Worm (Caenorhabditis elegans) whole organism, L1 larva: Measurements from ENCODE around the gene lsm-8.
A peak's percentile ranks its signal among the peaks of the same experiment; 100 is the strongest.

ENCODE experiments used
- C04F5.9 ChIP-seq: sonication (generic microtip); optimal IDR thresholded peaks from 2 replicates; lab custom pipeline; 2016; ENCODE audit warnings: missing genetic modification characterization, missing compliant biosample characterization
- C34B4.2 ChIP-seq: sonication (generic microtip); optimal IDR thresholded peaks from 2 replicates; lab custom pipeline; 2017; ENCODE audit warnings: mild to moderate bottlenecking, missing genetic modification characterization, missing compliant biosample characterization
- F16B12.6 ChIP-seq: fragments of 150-350 bp; optimal IDR thresholded peaks from 2 replicates; lab custom pipeline; 2014; ENCODE audit warnings: missing biosample characterization, missing genetic modification characterization
- aly-2 ChIP-seq: fragments of 150-350 bp; optimal IDR thresholded peaks from 2 replicates; lab custom pipeline; 2014; ENCODE audit warnings: missing biosample characterization, missing genetic modification characterization
- ceh-63 ChIP-seq: fragments of 200-800 bp; sonication (Bioruptor generic); optimal IDR thresholded peaks from 2 replicates; lab custom pipeline; 2018; ENCODE audit warnings: mild to moderate bottlenecking, missing genetic modification characterization, missing compliant biosample characterization
- ceh-8 ChIP-seq: fragments of 200-800 bp; sonication (Bioruptor generic); optimal IDR thresholded peaks from 2 replicates; lab custom pipeline; 2018; ENCODE audit warnings: mild to moderate bottlenecking, missing genetic modification characterization, moderate library complexity, missing compliant biosample characterization
- ceh-82 ChIP-seq, 3 experiments: fragments of 150-350 bp in 1 of 3; sonication (generic microtip) in 2 of 3; optimal IDR thresholded peaks; 2 replicates each; lab custom pipeline; 2014 to 2017; ENCODE audit warnings: missing biosample characterization in 3 of 3, missing genetic modification characterization in 3 of 3
- ces-1 ChIP-seq: fragments of 150-350 bp; optimal IDR thresholded peaks from 2 replicates; lab custom pipeline; 2014; ENCODE audit warnings: missing biosample characterization, missing genetic modification reagents, missing genetic modification characterization
- dpl-1 ChIP-seq, 3 experiments: fragments of 150-350 bp in 2 of 3; sonication (generic microtip) in 1 of 3; optimal IDR thresholded peaks; 2 replicates each; lab custom pipeline; 2014 to 2017; ENCODE audit warnings: missing biosample characterization in 3 of 3, missing genetic modification characterization in 3 of 3, missing genetic modification reagents in 3 of 3
- efl-1 ChIP-seq, 4 experiments: fragments of 150-350 bp; optimal IDR thresholded peaks in 3 of 4; peaks in 1 of 4; 1 replicate in 1 of 4; 2 replicates in 3 of 4; lab custom pipeline; 2014; ENCODE audit warnings: missing biosample characterization in 2 of 4, missing genetic modification characterization in 2 of 4, missing genetic modification reagents in 2 of 4
- elt-2 ChIP-seq: sonication (generic microtip); optimal IDR thresholded peaks from 2 replicates; lab custom pipeline; 2016; ENCODE audit warnings: missing genetic modification characterization, mild to moderate bottlenecking, inconsistent platforms, missing compliant biosample characterization, missing genetic modification reagents
- fkh-8 ChIP-seq: sonication (generic microtip); optimal IDR thresholded peaks from 2 replicates; lab custom pipeline; 2016; ENCODE audit warnings: mild to moderate bottlenecking, missing genetic modification characterization, missing compliant biosample characterization
- fos-1 ChIP-seq: fragments of 150-350 bp; optimal IDR thresholded peaks from 2 replicates; lab custom pipeline; 2014; ENCODE audit warnings: missing biosample characterization, missing genetic modification characterization
- grh-1 ChIP-seq: fragments of 200-800 bp; sonication (Bioruptor generic); IDR thresholded peaks from 2 replicates; pipeline ENCODE4 v1.3.6; 2022; ENCODE audit warnings: missing genetic modification reagents, missing genetic modification characterization, missing compliant biosample characterization
- hlh-17 ChIP-seq: fragments of 200-800 bp; sonication (Bioruptor generic); optimal IDR thresholded peaks from 2 replicates; lab custom pipeline; 2018; ENCODE audit warnings: missing genetic modification characterization, mild to moderate bottlenecking, missing compliant biosample characterization, moderate library complexity, borderline replicate concordance
- hpl-2 ChIP-seq: fragments of 150-350 bp; optimal IDR thresholded peaks from 2 replicates; lab custom pipeline; 2014; ENCODE audit warnings: missing biosample characterization, missing genetic modification reagents, missing genetic modification characterization
- irx-1 ChIP-seq: sonication (generic microtip); optimal IDR thresholded peaks from 2 replicates; lab custom pipeline; 2016; ENCODE audit warnings: missing genetic modification characterization, missing compliant biosample characterization
- isw-1 ChIP-seq: fragments of 200-800 bp; sonication (Bioruptor generic); IDR thresholded peaks from 2 replicates; pipeline ENCODE4 v1.3.6; 2022; ENCODE audit warnings: missing genetic modification characterization, missing compliant biosample characterization
- jun-1 ChIP-seq: fragments of 150-350 bp; optimal IDR thresholded peaks from 2 replicates; lab custom pipeline; 2014; ENCODE audit warnings: missing biosample characterization, missing genetic modification reagents, missing genetic modification characterization
- lin-13 ChIP-seq: fragments of 150-350 bp; optimal IDR thresholded peaks from 2 replicates; lab custom pipeline; 2014; ENCODE audit warnings: missing biosample characterization, missing genetic modification reagents, missing genetic modification characterization
- lin-14 ChIP-seq: fragments of 200-800 bp; sonication (Bioruptor generic); optimal IDR thresholded peaks from 2 replicates; lab custom pipeline; 2018; ENCODE audit warnings: mild to moderate bottlenecking, missing genetic modification characterization, moderate library complexity, missing compliant biosample characterization
- lin-35 ChIP-seq, 2 experiments: fragments of 150-350 bp; optimal IDR thresholded peaks; 2 replicates each; lab custom pipeline; 2014; ENCODE audit warnings: missing biosample characterization in 2 of 2, missing genetic modification characterization in 2 of 2, missing genetic modification reagents in 2 of 2
- lin-39 ChIP-seq: fragments of 150-350 bp; optimal IDR thresholded peaks from 2 replicates; lab custom pipeline; 2014; ENCODE audit warnings: missing biosample characterization, missing genetic modification reagents, missing genetic modification characterization
- lir-3 ChIP-seq: sonication (generic microtip); optimal IDR thresholded peaks from 2 replicates; lab custom pipeline; 2016; ENCODE audit warnings: mild to moderate bottlenecking, missing genetic modification characterization, moderate library complexity, missing compliant biosample characterization; ENCODE audit not compliant: poor library complexity
- mdl-1 ChIP-seq, 2 experiments: fragments of 150-350 bp; optimal IDR thresholded peaks; 2 replicates each; lab custom pipeline; 2014 to 2017; ENCODE audit warnings: missing biosample characterization in 2 of 2, missing genetic modification characterization in 2 of 2, inconsistent platforms in 1 of 2
- mef-2 ChIP-seq: fragments of 150-350 bp; optimal IDR thresholded peaks from 2 replicates; lab custom pipeline; 2014; ENCODE audit warnings: missing biosample characterization, missing genetic modification characterization
- mep-1 ChIP-seq: fragments of 150-350 bp; optimal IDR thresholded peaks from 2 replicates; lab custom pipeline; 2014; ENCODE audit warnings: missing biosample characterization, missing genetic modification characterization
- nhr-12 ChIP-seq: sonication (generic microtip); optimal IDR thresholded peaks from 2 replicates; lab custom pipeline; 2017; ENCODE audit warnings: missing biosample characterization, missing genetic modification characterization
- nhr-20 ChIP-seq: sonication (generic microtip); optimal IDR thresholded peaks from 2 replicates; lab custom pipeline; 2016; ENCODE audit warnings: mild to moderate bottlenecking, missing genetic modification characterization, missing compliant biosample characterization
- nhr-237 ChIP-seq: fragments of 150-350 bp; optimal IDR thresholded peaks from 2 replicates; lab custom pipeline; 2014; ENCODE audit warnings: missing biosample characterization, missing genetic modification characterization
- nhr-47 ChIP-seq: sonication (generic microtip); optimal IDR thresholded peaks from 2 replicates; lab custom pipeline; 2016; ENCODE audit warnings: mild to moderate bottlenecking, missing genetic modification characterization, moderate library complexity, missing compliant biosample characterization
- nhr-71 ChIP-seq: sonication (generic microtip); optimal IDR thresholded peaks from 2 replicates; lab custom pipeline; 2016; ENCODE audit warnings: mild to moderate bottlenecking, missing genetic modification characterization, moderate library complexity, missing compliant biosample characterization
- nhr-77 ChIP-seq: fragments of 150-350 bp; optimal IDR thresholded peaks from 2 replicates; lab custom pipeline; 2014; ENCODE audit warnings: missing biosample characterization, missing genetic modification characterization
- nhr-90 ChIP-seq: sonication (generic microtip); optimal IDR thresholded peaks from 2 replicates; lab custom pipeline; 2016; ENCODE audit warnings: mild to moderate bottlenecking, missing genetic modification characterization, missing compliant biosample characterization; ENCODE audit not compliant: poor library complexity
- pag-3 ChIP-seq: sonication (generic microtip); optimal IDR thresholded peaks from 2 replicates; lab custom pipeline; 2017; ENCODE audit warnings: missing genetic modification characterization, mild to moderate bottlenecking, missing compliant biosample characterization, antibody characterized with exemption, borderline replicate concordance; ENCODE audit not compliant: insufficient read depth
- pqm-1 ChIP-seq: sonication (generic microtip); optimal IDR thresholded peaks from 3 replicates; lab custom pipeline; 2017; ENCODE audit warnings: missing biosample characterization, missing genetic modification characterization
- skn-1 ChIP-seq: fragments of 150-350 bp; optimal IDR thresholded peaks from 2 replicates; lab custom pipeline; 2014; ENCODE audit warnings: missing biosample characterization, missing genetic modification characterization
- snu-23 ChIP-seq: sonication (generic microtip); optimal IDR thresholded peaks from 2 replicates; lab custom pipeline; 2016; ENCODE audit warnings: missing genetic modification characterization, missing compliant biosample characterization
- sox-4 ChIP-seq: sonication (generic microtip); optimal IDR thresholded peaks from 2 replicates; lab custom pipeline; 2016; ENCODE audit warnings: missing genetic modification characterization, missing compliant biosample characterization
- sup-37 ChIP-seq: fragments of 200-800 bp; sonication (Bioruptor generic); optimal IDR thresholded peaks from 2 replicates; lab custom pipeline; 2018; ENCODE audit warnings: mild to moderate bottlenecking, missing genetic modification characterization, missing compliant biosample characterization
- swsn-7 ChIP-seq: sonication (generic microtip); optimal IDR thresholded peaks from 2 replicates; lab custom pipeline; 2016; ENCODE audit warnings: missing genetic modification characterization, missing compliant biosample characterization
- tbx-2 ChIP-seq: sonication (generic microtip); optimal IDR thresholded peaks from 2 replicates; lab custom pipeline; 2016; ENCODE audit warnings: missing genetic modification characterization, missing compliant biosample characterization
- tlp-1 ChIP-seq: fragments of 150-350 bp; optimal IDR thresholded peaks from 2 replicates; lab custom pipeline; 2014; ENCODE audit warnings: missing biosample characterization, missing genetic modification characterization
- unc-130 ChIP-seq: fragments of 150-350 bp; optimal IDR thresholded peaks from 2 replicates; lab custom pipeline; 2017; ENCODE audit warnings: missing biosample characterization, missing genetic modification characterization, inconsistent platforms
- unc-62 ChIP-seq: fragments of 150-350 bp; optimal IDR thresholded peaks from 2 replicates; lab custom pipeline; 2014; ENCODE audit warnings: missing biosample characterization, missing genetic modification reagents, missing genetic modification characterization
- unc-86 ChIP-seq: sonication (generic microtip); optimal IDR thresholded peaks from 2 replicates; lab custom pipeline; 2016; ENCODE audit warnings: missing genetic modification characterization, missing compliant biosample characterization
- vab-15 ChIP-seq: sonication (generic microtip); optimal IDR thresholded peaks from 2 replicates; lab custom pipeline; 2017; ENCODE audit warnings: missing genotype, mild to moderate bottlenecking, missing genetic modification characterization, missing compliant biosample characterization
- xbp-1 ChIP-seq: sonication (generic microtip); optimal IDR thresholded peaks from 2 replicates; lab custom pipeline; 2016; ENCODE audit warnings: missing genetic modification characterization, missing compliant biosample characterization
- zag-1 ChIP-seq: fragments of 150-350 bp; optimal IDR thresholded peaks from 2 replicates; lab custom pipeline; 2014; ENCODE audit warnings: missing biosample characterization, missing genetic modification characterization

lsm-8 gene

ce11 chrIV:6373721-6374120, 47.4 kb downstream of the lsm-8 start:
- TF ChIP-seq lin-13 (GFP tag; lab: Kevin White, UChicago) (no peak), efl-1 (optimal IDR thresholded peaks at IDR 0.05; lab: Kevin White, UChicago) (no peak), efl-1 (GFP tag; optimal IDR thresholded peaks at IDR 0.05 in 1 of 2; lab: Kevin White, UChicago) (peak in 1 of 2 experiments; percentile 8)

ce11 chrIV:6376473-6377115, 50.3 kb downstream of the lsm-8 start, which contains the start of the genes hrpf-2 and bli-6:
hrpf-2 (minus strand) TSS chrIV:6376523.
bli-6 (plus strand) TSS chrIV:6377065.
- TF ChIP-seq nhr-77 (tag; lab: Kevin White, UChicago) = peak; percentile 58
- peak; percentile 53 for TF ChIP-seq C04F5.9 (tag; lab: Kevin White, UChicago)
- TF ChIP-seq nhr-90 (tag; lab: Kevin White, UChicago) = peak; percentile 63
- TF ChIP-seq nhr-12 (tag; lab: Kevin White, UChicago) = no peak
- no peak for TF ChIP-seq hpl-2 (GFP tag; lab: Kevin White, UChicago)
- peak; percentile 85 for TF ChIP-seq nhr-47 (tag; lab: Kevin White, UChicago)
- TF ChIP-seq tlp-1 (tag; lab: Kevin White, UChicago) = no peak
- no peak for TF ChIP-seq nhr-237 (tag; lab: Kevin White, UChicago)
- TF ChIP-seq ces-1 (GFP tag; lab: Kevin White, UChicago) = no peak
- peak; percentile 39 for TF ChIP-seq jun-1 (tag; lab: Kevin White, UChicago)
- TF ChIP-seq lin-14 (GFP tag; lab: Kevin White, UChicago) = peak; percentile 77
- TF ChIP-seq fos-1 (tag; lab: Kevin White, UChicago) = peak; percentile 14
- TF ChIP-seq aly-2 (tag; lab: Kevin White, UChicago) = no peak
- TF ChIP-seq mep-1 (tag; lab: Kevin White, UChicago) = peak; percentile 92
- peak; percentile 89 for TF ChIP-seq nhr-71 (tag; lab: Kevin White, UChicago)
- peak; percentile 85 to 91 for TF ChIP-seq lin-35 (GFP tag; optimal IDR thresholded peaks at IDR 0.05; lab: Kevin White, UChicago)
- TF ChIP-seq isw-1 = peak; percentile 61
- TF ChIP-seq pqm-1 (tag; lab: Kevin White, UChicago) = no peak
- TF ChIP-seq skn-1 (tag; lab: Kevin White, UChicago) = peak; percentile 91
- TF ChIP-seq sup-37 (GFP tag; lab: Kevin White, UChicago) = no peak
- TF ChIP-seq unc-130 (tag; lab: Kevin White, UChicago) = peak; percentile 34
- peak; percentile 72 for TF ChIP-seq swsn-7 (tag; lab: Kevin White, UChicago)
- TF ChIP-seq unc-86 (tag; lab: Kevin White, UChicago) = peak; percentile 77
- TF ChIP-seq mef-2 (tag; lab: Kevin White, UChicago) = no peak
- no peak for TF ChIP-seq zag-1
- peak; percentile 95 for TF ChIP-seq F16B12.6 (tag; lab: Kevin White, UChicago)
- peak; percentile 20 to 78 (median 46) for TF ChIP-seq ceh-82 (tag; optimal IDR thresholded peaks at IDR 0.05; lab: Kevin White, UChicago)
- TF ChIP-seq irx-1 (tag; lab: Kevin White, UChicago) = peak; percentile 55
- TF ChIP-seq sox-4 (tag; lab: Kevin White, UChicago) = peak; percentile 4
- TF ChIP-seq dpl-1 (GFP tag; optimal IDR thresholded peaks at IDR 0.05; lab: Kevin White, UChicago) = peak; percentile 79 to 87 (median 86)
- TF ChIP-seq tbx-2 (tag; lab: Kevin White, UChicago) = peak; percentile 76
- TF ChIP-seq ceh-8 (GFP tag; lab: Kevin White, UChicago) = no peak
- peak in 1 of 2 experiments; percentile 54 for TF ChIP-seq mdl-1 (tag; optimal IDR thresholded peaks at IDR 0.05; lab: Kevin White, UChicago)
- peak; percentile 18 for TF ChIP-seq elt-2 (tag; lab: Kevin White, UChicago)
- TF ChIP-seq hlh-17 (GFP tag; lab: Kevin White, UChicago) = no peak
- TF ChIP-seq grh-1 (GFP tag; lab: Robert Waterston, UW) = no peak
- peak; percentile 74 for TF ChIP-seq xbp-1 (tag; lab: Kevin White, UChicago)
- TF ChIP-seq ceh-63 (GFP tag; lab: Kevin White, UChicago) = no peak
- TF ChIP-seq unc-62 (GFP tag; lab: Kevin White, UChicago) = no peak
- TF ChIP-seq lir-3 (tag; lab: Kevin White, UChicago) = peak; percentile 57
- peak; percentile 5 for TF ChIP-seq vab-15 (tag; lab: Kevin White, UChicago)
- peak; percentile 30 for TF ChIP-seq lin-39 (tag; lab: Kevin White, UChicago)
- TF ChIP-seq pag-3 = no peak
- peak; percentile 85 for TF ChIP-seq snu-23 (GFP tag; lab: Kevin White, UChicago)
- TF ChIP-seq nhr-20 (tag; lab: Kevin White, UChicago) = peak; percentile 78
- TF ChIP-seq fkh-8 (tag; lab: Kevin White, UChicago) = peak; percentile 64
- no peak for TF ChIP-seq C34B4.2 (tag; lab: Kevin White, UChicago)
